Fruit fly (Drosophila melanogaster) whole organism, larva: Measurements from ENCODE around the gene sgl.
A peak's percentile ranks its signal among the peaks of the same experiment; 100 is the strongest.

Experiments used
- noc ChIP-seq: fragments of 200-800 bp; sonication (Bioruptor generic); optimal IDR thresholded peaks from 3 replicates; lab custom pipeline; 2019; ENCODE audit warnings: missing biosample characterization, mild to moderate bottlenecking, missing genetic modification characterization, moderate library complexity

The sgl gene

dm6 chr3L:6988942-6989569 lies 24.5 kb upstream of the sgl start:
- peak; percentile 76 for TF ChIP-seq noc (tag; lab: Kevin White, UChicago)

DNA sequence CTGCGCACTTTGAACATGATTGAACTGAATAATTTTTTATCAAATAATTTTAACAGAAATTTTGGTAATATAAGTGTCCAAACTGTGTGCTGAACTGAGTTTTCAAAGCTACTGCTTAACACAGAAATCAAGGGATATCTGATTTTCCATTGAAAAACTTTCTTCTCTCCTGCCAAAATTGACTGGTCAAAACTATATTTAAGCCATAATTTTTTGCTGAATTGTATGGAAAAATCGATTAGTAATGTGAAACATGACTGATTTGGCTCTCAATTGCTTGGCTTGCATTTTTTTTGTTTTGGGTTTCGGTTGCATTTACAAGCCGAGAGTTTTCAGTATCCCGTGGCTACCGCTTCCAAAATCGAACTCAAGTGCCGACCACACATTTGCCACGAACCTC lies 19.9 kb upstream of the sgl start, which contains the start of the genes CG32388 and CG43439:
Gene CG32388 (minus strand): TSS at position 101 of the 400 bp plus-strand sequence.
Gene CG43439 (minus strand): TSS at position 101 of the 400 bp plus-strand sequence.
- TF ChIP-seq noc (tag; lab: Kevin White, UChicago) = no peak

DNA sequence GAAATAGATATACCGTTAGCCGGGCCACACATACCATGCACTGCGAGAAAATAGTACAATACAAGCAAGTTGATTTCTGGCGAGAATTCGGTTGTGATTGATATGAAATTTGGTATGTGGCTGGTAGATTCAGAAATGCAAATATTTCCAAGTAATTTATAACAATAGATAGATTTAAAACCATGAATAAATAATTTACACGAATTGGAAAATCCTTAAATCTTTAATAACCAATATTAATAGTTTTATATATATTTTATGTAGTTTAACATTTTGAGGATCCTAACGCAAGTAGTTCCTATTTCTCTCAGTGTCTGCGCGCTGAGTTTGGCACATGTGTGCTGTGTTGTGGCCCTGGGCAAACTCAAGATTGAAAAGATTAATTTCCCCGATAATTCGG lies 17.3 kb upstream of the sgl start:
- TF ChIP-seq noc (tag; lab: Kevin White, UChicago) = no peak

- TF ChIP-seq noc (tag; lab: Kevin White, UChicago) = no peak
Observed at dm6 chr3L:6981109-6981741, 16.7 kb upstream of the sgl start.

DNA sequence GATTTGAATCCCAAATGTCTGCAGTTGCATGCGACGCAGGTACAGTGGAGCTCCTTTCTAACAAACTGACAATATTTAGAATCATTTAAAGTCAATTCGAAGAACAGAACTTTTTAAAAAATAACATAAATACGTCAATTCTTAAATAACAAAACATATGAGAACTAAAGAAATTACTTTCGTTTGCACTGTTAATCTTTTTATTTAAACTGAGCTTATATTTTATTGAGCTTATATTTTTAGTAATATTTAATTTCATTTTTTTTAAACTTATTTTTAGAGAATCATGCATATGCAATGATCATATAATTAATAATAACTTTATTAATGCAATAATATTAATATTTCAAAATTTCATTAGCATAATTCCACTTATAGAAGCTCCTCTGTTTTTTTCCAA lies 16.0 kb upstream of the sgl start:
- no peak for TF ChIP-seq noc (tag; lab: Kevin White, UChicago)

DNA sequence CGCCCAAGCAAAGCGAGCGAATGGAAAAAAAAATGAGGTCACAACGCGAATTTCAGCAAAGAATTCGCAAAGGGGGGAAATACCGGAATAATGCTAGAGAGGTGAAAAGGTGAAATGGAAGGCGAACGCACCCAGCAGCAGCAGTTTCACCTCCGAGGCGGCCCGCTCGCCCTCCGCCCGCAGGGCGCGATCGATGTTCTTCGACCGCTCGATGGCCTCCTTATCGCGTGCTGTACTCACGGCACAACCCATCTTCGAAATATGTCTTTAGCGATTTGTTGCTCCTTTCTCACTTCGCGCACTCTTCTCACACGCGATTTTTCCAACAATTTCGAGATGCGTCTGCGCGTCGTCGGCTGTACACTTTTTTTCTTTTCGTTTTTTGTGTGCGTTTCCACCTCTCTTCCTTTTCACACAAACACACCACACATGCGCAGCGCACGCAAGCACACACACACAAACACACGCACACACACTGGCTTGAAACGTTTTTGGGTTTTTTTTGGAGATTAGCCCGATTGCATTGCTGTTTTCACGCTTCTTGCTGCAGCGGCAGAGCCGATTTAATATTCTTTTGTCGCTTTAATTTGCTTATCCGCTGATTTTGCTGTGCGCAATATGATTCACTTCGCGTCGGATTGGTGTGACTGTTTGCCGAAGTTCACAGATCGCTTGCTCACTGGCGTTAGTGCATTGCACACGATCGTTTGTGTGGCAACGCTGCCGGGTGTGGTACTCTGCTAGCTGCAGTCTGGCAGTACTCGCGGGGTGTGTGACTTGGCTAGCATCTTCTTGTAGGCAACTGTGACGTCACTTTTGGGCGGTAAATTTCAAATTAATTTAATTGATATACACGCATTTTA lies 15.1 kb upstream of the sgl start, which contains the start of gene Galphai:
Gene Galphai (minus strand): TSS at position 658 of the 863 bp plus-strand sequence.
- peak; percentile 22 for TF ChIP-seq noc (tag; lab: Kevin White, UChicago)

DNA sequence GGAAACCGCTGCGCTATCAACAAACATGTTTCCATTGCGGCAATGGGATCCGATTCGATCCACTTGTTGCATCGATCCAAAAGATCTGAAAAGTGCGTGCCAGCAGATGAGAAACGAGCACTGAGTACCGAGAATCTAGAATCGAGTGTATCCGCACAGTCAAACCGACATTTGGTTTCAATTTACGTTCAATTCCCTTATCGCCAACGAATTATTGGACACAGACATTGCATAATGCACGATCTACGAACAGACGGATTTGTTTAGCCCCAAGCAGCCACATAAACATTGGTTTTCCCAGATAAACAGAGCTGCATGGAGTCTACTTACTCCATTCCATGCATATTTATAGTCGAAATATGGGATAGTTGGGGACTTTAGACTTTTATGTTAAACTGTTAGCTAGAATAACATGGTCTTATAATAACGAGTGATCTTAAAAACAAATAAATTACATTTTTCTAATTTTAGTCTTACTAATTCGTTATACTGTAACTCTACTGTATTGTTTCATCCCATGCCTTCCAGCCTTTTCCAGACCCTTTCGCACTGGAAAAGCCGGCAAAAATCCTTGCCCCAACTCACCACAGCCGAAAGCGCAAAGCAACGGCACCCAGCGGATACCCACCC lies 14.3 kb upstream of the sgl start:
- no peak for TF ChIP-seq noc (tag; lab: Kevin White, UChicago)

DNA sequence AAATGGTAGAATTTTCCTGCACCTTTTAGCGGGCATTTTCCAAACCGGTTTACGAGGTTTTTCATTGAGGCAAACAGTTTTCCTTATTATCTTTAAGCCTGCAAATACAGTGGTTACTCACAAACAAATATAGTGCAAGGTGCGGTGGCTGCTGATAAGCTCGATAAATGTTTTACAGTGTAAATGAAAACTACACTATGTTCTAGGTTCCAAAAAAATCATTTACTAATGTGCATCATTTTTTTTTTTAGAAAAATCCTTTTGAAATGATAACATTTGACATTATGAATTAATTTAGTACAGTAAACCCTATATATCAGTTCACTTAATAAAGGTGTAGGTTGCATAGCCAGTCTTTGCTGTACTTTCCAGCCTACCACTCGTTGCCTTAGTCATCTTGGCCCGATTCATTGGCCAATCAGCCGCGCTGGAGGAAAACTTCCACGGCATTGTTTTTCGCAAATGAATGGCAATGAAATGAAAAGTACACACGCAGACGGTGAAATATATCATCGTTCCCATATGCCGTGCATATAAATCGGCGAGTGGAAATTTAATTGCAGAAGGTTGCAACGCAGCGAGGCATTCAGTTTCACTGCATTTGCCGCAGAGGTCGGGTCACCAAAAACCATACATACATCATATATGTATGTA lies 13.6 kb upstream of the sgl start:
- TF ChIP-seq noc (tag; lab: Kevin White, UChicago) = no peak

DNA sequence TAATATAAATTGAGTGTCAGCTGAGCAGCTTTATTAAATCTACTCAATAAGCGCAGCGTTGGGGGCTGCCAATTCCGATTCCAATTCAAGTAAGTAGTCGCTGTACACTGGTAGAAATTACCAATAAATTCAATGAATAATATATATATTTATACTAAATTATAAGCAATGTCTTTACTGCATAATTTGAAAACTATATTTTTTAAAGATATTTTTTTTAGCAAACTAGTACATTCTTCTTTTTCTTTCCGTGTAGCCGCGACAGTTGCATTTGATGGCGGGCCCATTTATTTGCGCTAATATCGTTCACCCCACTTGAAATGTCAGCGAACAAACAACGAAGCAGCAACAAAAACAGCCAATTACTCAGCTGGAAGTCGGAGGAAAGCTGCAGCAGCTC lies 12.8 kb upstream of the sgl start:
- TF ChIP-seq noc (tag; lab: Kevin White, UChicago) = no peak

DNA sequence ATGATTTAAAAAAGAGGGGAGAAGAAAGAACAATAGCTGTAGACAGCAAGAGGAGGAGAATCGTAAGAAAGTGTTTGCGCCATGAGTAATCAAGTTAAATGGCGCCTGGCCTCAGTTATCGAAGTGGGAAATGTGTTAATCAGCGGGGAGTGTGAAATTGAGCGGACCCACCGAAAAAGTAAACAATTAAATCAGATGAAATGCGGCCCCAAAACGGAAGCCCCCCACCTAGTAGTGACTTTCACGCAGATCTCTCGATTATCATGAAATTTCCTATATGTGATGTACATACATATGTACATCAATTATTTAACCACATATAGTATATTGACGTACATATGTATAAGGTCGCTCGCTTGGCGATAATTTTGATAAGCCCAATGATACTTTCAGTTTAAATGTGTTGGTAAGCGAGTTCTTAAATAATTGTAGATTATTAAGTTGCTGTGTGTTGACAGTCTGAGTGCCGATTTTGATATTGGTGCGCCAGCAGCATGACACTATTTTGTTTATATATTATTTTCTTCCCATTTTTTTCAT lies 12.1 kb upstream of the sgl start:
- no peak for TF ChIP-seq noc (tag; lab: Kevin White, UChicago)

- no peak for TF ChIP-seq noc (tag; lab: Kevin White, UChicago)
Observed at dm6 chr3L:6975875-6976274, 11.3 kb upstream of the sgl start.

DNA sequence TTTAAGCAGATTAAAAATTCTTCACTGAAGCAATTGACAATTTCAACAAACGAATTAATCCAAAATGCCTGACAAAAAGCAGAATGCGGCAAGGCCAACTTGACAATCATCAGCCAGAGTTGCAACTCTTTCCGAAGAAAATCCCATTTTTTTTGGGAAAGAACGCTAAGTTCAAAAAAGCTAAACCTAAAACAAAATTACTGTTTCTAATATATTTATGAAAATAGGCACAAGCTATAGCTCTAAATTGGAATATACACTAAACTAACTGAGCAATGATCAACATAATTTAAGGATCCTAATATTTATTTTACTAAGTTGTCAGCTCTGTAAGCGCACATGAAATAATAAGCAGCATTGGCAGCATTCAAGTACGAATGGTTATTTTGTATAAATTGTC lies 7.8 kb upstream of the sgl start, which contains the start of gene CG10063:
Gene CG10063 (minus strand): TSS at position 101 of the 400 bp plus-strand sequence.
- TF ChIP-seq noc (tag; lab: Kevin White, UChicago) = no peak

dm6 chr3L:6971298-6971697 lies 6.7 kb upstream of the sgl start:
- no peak for TF ChIP-seq noc (tag; lab: Kevin White, UChicago)

- TF ChIP-seq noc (tag; lab: Kevin White, UChicago) = peak; percentile 60
Observed at dm6 chr3L:6968961-6969814, 4.6 kb upstream of the sgl start, which contains the start of the genes Mis12 and CG9953. Gene Mis12, minus strand, starts transcription at chr3L:6969048. Gene CG9953, plus strand, starts transcription at chr3L:6969658.
